Worm (Caenorhabditis elegans) whole organism, young adult: ENCODE results near the gene F22B5.5.

ENCODE experiments used
- B0019.2 ChIP-seq: fragments of 200-800 bp; sonication (Bioruptor generic); conservative IDR thresholded peaks from 2 replicates; pipeline ENCODE4 v1.3.6; 2022; ENCODE audit warnings: missing genetic modification reagents, missing genetic modification characterization, missing compliant biosample characterization
- C17E4.6 ChIP-seq: fragments of 200-800 bp; sonication (Bioruptor generic); IDR thresholded peaks from 2 replicates; pipeline ENCODE4 v1.3.6; 2022; ENCODE audit warnings: missing genetic modification reagents, missing genetic modification characterization, missing compliant biosample characterization
- D2030.7 ChIP-seq: fragments of 200-800 bp; sonication (Bioruptor generic); IDR thresholded peaks from 2 replicates; pipeline ENCODE4 v1.3.6; 2022; ENCODE audit warnings: missing genetic modification reagents, missing genetic modification characterization, missing compliant biosample characterization
- F23B12.7 ChIP-seq: sonication (generic microtip); optimal IDR thresholded peaks from 2 replicates; lab custom pipeline; 2017; ENCODE audit warnings: missing genetic modification characterization, mild to moderate bottlenecking, missing compliant biosample characterization, antibody characterized with exemption, moderate library complexity; ENCODE audit not compliant: insufficient read depth
- F39B2.1 ChIP-seq: fragments of 200-800 bp; sonication (Bioruptor generic); IDR thresholded peaks from 2 replicates; pipeline ENCODE4 v1.3.6; 2022; ENCODE audit warnings: missing genetic modification reagents, missing genetic modification characterization, missing compliant biosample characterization
- K11D2.4 ChIP-seq: fragments of 200-800 bp; sonication (Bioruptor generic); IDR thresholded peaks from 2 replicates; pipeline ENCODE4 v1.3.6; 2022; ENCODE audit warnings: missing genetic modification reagents, missing genetic modification characterization, missing compliant biosample characterization
- K12H6.12 ChIP-seq: fragments of 200-800 bp; sonication (Bioruptor generic); optimal IDR thresholded peaks from 2 replicates; lab custom pipeline; 2018; ENCODE audit warnings: mild to moderate bottlenecking, missing genetic modification characterization, missing compliant biosample characterization
- Y56A3A.18 ChIP-seq: fragments of 200-800 bp; sonication (Bioruptor generic); IDR thresholded peaks from 2 replicates; pipeline ENCODE4 v1.3.6; 2022; ENCODE audit warnings: missing genetic modification reagents, missing genetic modification characterization, missing compliant biosample characterization
- Y67H2A.10 ChIP-seq: fragments of 200-800 bp; sonication (Bioruptor generic); conservative IDR thresholded peaks from 2 replicates; pipeline ENCODE4 v1.3.6; 2022; ENCODE audit warnings: missing genetic modification reagents, missing genetic modification characterization, missing compliant biosample characterization
- ZK185.1 ChIP-seq: sonication (generic microtip); optimal IDR thresholded peaks from 2 replicates; lab custom pipeline; 2016; ENCODE audit warnings: mild to moderate bottlenecking, missing genetic modification characterization, missing compliant biosample characterization; ENCODE audit not compliant: poor library complexity, severe bottlenecking
- bed-1 ChIP-seq: fragments of 200-800 bp; sonication (Bioruptor generic); IDR thresholded peaks from 2 replicates; pipeline ENCODE4 v1.3.6; 2022; ENCODE audit warnings: missing genetic modification reagents, missing genetic modification characterization, missing compliant biosample characterization
- ccch-3 ChIP-seq: fragments of 200-800 bp; sonication (Bioruptor generic); optimal IDR thresholded peaks from 2 replicates; lab custom pipeline; 2018; ENCODE audit warnings: mild to moderate bottlenecking, missing genetic modification characterization, missing compliant biosample characterization
- cebp-2 ChIP-seq: fragments of 200-800 bp; sonication (Bioruptor generic); IDR thresholded peaks from 2 replicates; pipeline ENCODE4 v1.3.6; 2022; ENCODE audit warnings: missing genetic modification characterization, missing compliant biosample characterization
- ceh-40 ChIP-seq: fragments of 200-800 bp; sonication (Bioruptor generic); IDR thresholded peaks from 2 replicates; pipeline ENCODE4 v1.3.6; 2022; ENCODE audit warnings: missing genetic modification characterization, missing compliant biosample characterization
- die-1 ChIP-seq: sonication (generic microtip); optimal IDR thresholded peaks from 2 replicates; lab custom pipeline; 2016; ENCODE audit warnings: missing genotype, mild to moderate bottlenecking, missing genetic modification characterization, missing compliant biosample characterization
- dox-1 ChIP-seq: fragments of 200-800 bp; sonication (Bioruptor generic); IDR thresholded peaks from 2 replicates; pipeline ENCODE4 v1.3.6; 2022; ENCODE audit warnings: missing genetic modification reagents, missing genetic modification characterization, missing compliant biosample characterization
- efl-1 ChIP-seq: fragments of 150-350 bp; optimal IDR thresholded peaks from 2 replicates; lab custom pipeline; 2014; ENCODE audit warnings: missing biosample characterization, missing genetic modification reagents, missing genetic modification characterization
- egl-18 ChIP-seq: fragments of 200-800 bp; sonication (Bioruptor generic); IDR thresholded peaks from 2 replicates; pipeline ENCODE4 v1.3.6; 2022; ENCODE audit warnings: missing genetic modification reagents, missing genetic modification characterization, missing compliant biosample characterization
- egrh-3 ChIP-seq: fragments of 200-800 bp; sonication (Bioruptor generic); IDR thresholded peaks from 2 replicates; pipeline ENCODE4 v1.3.6; 2022; ENCODE audit warnings: missing genetic modification reagents, missing genetic modification characterization, missing compliant biosample characterization
- ets-4 ChIP-seq: fragments of 200-800 bp; sonication (Bioruptor generic); optimal IDR thresholded peaks from 2 replicates; lab custom pipeline; 2018; ENCODE audit warnings: mild to moderate bottlenecking, missing genetic modification characterization, missing compliant biosample characterization
- fkh-3 ChIP-seq: sonication (generic microtip); optimal IDR thresholded peaks from 2 replicates; lab custom pipeline; 2016; ENCODE audit warnings: mild to moderate bottlenecking, missing genetic modification characterization, missing compliant biosample characterization
- gei-17 ChIP-seq: fragments of 200-800 bp; sonication (Bioruptor generic); optimal IDR thresholded peaks from 2 replicates; lab custom pipeline; 2018; ENCODE audit warnings: mild to moderate bottlenecking, missing genetic modification characterization, missing compliant biosample characterization
- hsf-1 ChIP-seq: fragments of 200-800 bp; sonication (Bioruptor generic); IDR thresholded peaks from 2 replicates; pipeline ENCODE4 v1.3.6; 2022; ENCODE audit warnings: missing genetic modification reagents, missing genetic modification characterization, missing compliant biosample characterization
- lin-40 ChIP-seq: sonication (generic microtip); optimal IDR thresholded peaks from 2 replicates; lab custom pipeline; 2016; ENCODE audit warnings: missing genetic modification characterization, mild to moderate bottlenecking, missing compliant biosample characterization, missing genotype, missing genetic modification reagents
- nfya-2 ChIP-seq: fragments of 200-800 bp; sonication (Bioruptor generic); IDR thresholded peaks from 2 replicates; pipeline ENCODE4 v1.3.6; 2022; ENCODE audit warnings: missing genetic modification reagents, missing genetic modification characterization, missing compliant biosample characterization
- rpc-1 ChIP-seq, 2 experiments: fragments of 150-350 bp in 1 of 2; sonication (generic microtip) in 1 of 2; optimal IDR thresholded peaks; 2 replicates each; lab custom pipeline; 2014 to 2018; ENCODE audit warnings: missing biosample characterization in 1 of 2, missing genetic modification characterization in 1 of 2, missing genetic modification reagents in 1 of 2, missing genotype in 1 of 2
- sea-2 ChIP-seq: fragments of 200-800 bp; sonication (Bioruptor generic); IDR thresholded peaks from 2 replicates; pipeline ENCODE4 v1.3.6; 2022; ENCODE audit warnings: missing genetic modification characterization, missing compliant biosample characterization
- snpc-1.1 ChIP-seq: sonication (generic microtip); optimal IDR thresholded peaks from 2 replicates; lab custom pipeline; 2017; ENCODE audit warnings: missing genetic modification characterization, mild to moderate bottlenecking, missing compliant biosample characterization, antibody characterized with exemption, moderate library complexity, missing genotype, missing genetic modification reagents; ENCODE audit not compliant: insufficient read depth
- snpc-3.4 ChIP-seq: sonication (generic microtip); optimal IDR thresholded peaks from 2 replicates; lab custom pipeline; 2017; ENCODE audit warnings: missing genetic modification characterization, mild to moderate bottlenecking, missing compliant biosample characterization, antibody characterized with exemption, moderate library complexity, missing genotype, missing genetic modification reagents
- sptf-2 ChIP-seq: fragments of 200-800 bp; sonication (Bioruptor generic); optimal IDR thresholded peaks from 2 replicates; lab custom pipeline; 2018; ENCODE audit warnings: mild to moderate bottlenecking, missing genetic modification characterization, missing compliant biosample characterization
- tbp1 ChIP-seq: fragments of 200-800 bp; sonication (Bioruptor generic); optimal IDR thresholded peaks from 2 replicates; lab custom pipeline; 2018; ENCODE audit warnings: mild to moderate bottlenecking, missing genetic modification characterization, missing compliant biosample characterization
- zim-3 ChIP-seq: sonication (generic microtip); optimal IDR thresholded peaks from 2 replicates; lab custom pipeline; 2017; ENCODE audit warnings: mild to moderate bottlenecking, missing genetic modification characterization, moderate library complexity, missing compliant biosample characterization
- ztf-18 ChIP-seq: sonication (generic microtip); optimal IDR thresholded peaks from 2 replicates; lab custom pipeline; 2016; ENCODE audit warnings: missing genotype, mild to moderate bottlenecking, missing genetic modification characterization, missing compliant biosample characterization
- ztf-6 ChIP-seq: fragments of 200-800 bp; sonication (Bioruptor generic); IDR thresholded peaks from 2 replicates; pipeline ENCODE4 v1.3.6; 2022; ENCODE audit warnings: missing genetic modification reagents, missing genetic modification characterization, missing compliant biosample characterization

The F22B5.5 gene

DNA sequence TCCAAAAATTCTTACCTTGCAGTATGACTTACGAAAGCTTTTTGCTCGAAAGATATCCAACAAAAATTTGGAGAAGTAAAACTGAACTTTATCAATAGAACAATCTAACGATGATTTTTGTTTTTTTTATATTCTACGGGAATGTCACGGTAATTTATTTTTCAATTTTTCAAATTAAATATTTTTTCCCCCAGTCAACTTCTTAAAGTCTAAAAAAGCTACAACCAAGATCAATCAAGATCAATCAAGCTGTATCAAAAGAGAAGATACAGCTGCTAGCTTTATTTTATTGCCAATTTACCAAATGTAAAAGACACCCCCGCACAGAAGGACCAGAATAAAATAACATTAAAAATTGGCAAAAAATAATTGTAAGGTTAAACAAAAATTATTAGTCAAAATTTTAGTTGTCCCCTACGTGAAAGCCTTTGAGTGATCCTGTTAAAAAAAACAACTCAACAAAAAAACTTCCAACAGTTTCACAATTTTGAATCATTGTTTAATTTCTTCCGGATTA lies 21.0 kb upstream of the F22B5.5 start, which contains the start of the genes M05D6.1 and M05D6.3:
TSS of gene M05D6.1 (minus strand) at position 101 of the 517 bp plus-strand sequence.
TSS of gene M05D6.3 (plus strand) at position 467 of the 517 bp plus-strand sequence.
- TF ChIP-seq sea-2 (GFP tag; lab: Robert Waterston, UW) (no peak), ets-4 (GFP tag; lab: Kevin White, UChicago) (no peak), nfya-2 (no peak)

DNA sequence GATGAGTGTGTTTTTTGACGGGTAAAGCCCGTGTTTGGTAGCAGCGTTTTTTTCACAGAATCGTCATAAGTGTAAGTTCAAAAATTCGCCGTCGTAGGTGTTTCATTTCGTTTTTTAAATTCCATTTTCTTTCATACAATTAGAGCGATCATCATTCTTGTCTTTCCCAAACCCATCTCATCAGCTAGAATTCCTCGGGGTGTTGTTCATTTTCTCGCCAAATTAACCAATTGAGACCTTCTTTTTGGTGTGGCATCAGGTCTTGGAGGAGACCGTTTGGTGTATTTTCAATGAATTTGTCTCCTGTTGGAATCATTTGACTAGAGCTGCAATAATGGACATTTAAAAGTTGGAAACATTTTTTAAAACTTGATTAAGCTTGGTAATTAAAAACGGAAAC lies 18.5 kb upstream of the F22B5.5 start:
- no peak for TF ChIP-seq ccch-3 (GFP tag; lab: Kevin White, UChicago)
- TF ChIP-seq snpc-1.1 = no peak
- no peak for TF ChIP-seq F23B12.7 (tag; lab: Kevin White, UChicago)
- no peak for TF ChIP-seq tbp1 (GFP tag; lab: Kevin White, UChicago)
- TF ChIP-seq Y67H2A.10 (GFP tag; lab: Robert Waterston, UW) = no peak
- TF ChIP-seq F39B2.1 (GFP tag; lab: Robert Waterston, UW) = no peak
- TF ChIP-seq egl-18 (GFP tag; lab: Robert Waterston, UW) = no peak
- no peak for TF ChIP-seq gei-17
- TF ChIP-seq hsf-1 (GFP tag; lab: Robert Waterston, UW) = no peak
- TF ChIP-seq egrh-3 (GFP tag; lab: Robert Waterston, UW) = no peak
- TF ChIP-seq snpc-3.4 (tag; lab: Kevin White, UChicago) = no peak
- TF ChIP-seq die-1 (tag; lab: Kevin White, UChicago) = no peak

DNA sequence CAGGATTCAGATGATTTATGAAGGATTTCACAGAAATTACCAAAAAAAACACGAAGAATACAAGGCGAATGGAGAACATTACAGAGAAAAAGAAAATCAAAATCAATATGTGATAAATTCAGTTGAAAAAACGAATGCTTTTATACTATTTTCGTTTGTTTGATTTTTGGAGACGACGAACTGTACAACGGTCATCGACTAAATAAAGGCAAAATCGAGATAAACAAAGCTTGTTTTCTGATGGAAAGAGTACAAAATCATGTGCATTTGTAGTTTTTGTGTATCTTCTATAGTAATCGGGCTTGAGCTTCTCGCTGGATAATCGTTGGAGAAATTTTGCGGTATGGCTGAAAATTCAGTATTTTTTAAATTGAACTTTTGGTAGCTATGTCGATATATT lies 16.7 kb upstream of the F22B5.5 start, which contains the start of gene M05D6.8:
TSS of gene M05D6.8 (minus strand) at position 101 of the 400 bp plus-strand sequence.
- no peak for TF ChIP-seq K11D2.4 (GFP tag; lab: Robert Waterston, UW)
- no peak for TF ChIP-seq B0019.2 (GFP tag; lab: Robert Waterston, UW)
- no peak for TF ChIP-seq sptf-2
- TF ChIP-seq ZK185.1 = no peak
- TF ChIP-seq efl-1 (GFP tag; lab: Kevin White, UChicago) = no peak
- no peak for TF ChIP-seq ceh-40 (GFP tag; lab: Robert Waterston, UW)
- no peak for TF ChIP-seq cebp-2 (GFP tag; lab: Robert Waterston, UW)
- TF ChIP-seq fkh-3 = no peak
- no peak for TF ChIP-seq K12H6.12 (tag; lab: Kevin White, UChicago)
- TF ChIP-seq snpc-3.4 (tag; lab: Kevin White, UChicago) = no peak
- no peak for TF ChIP-seq zim-3 (tag; lab: Kevin White, UChicago)
- TF ChIP-seq D2030.7 (GFP tag; lab: Robert Waterston, UW) = no peak
- TF ChIP-seq Y56A3A.18 (GFP tag; lab: Robert Waterston, UW) = no peak
- no peak for TF ChIP-seq ztf-18 (tag; lab: Kevin White, UChicago)
- no peak for TF ChIP-seq bed-1 (GFP tag; lab: Robert Waterston, UW)
- no peak for TF ChIP-seq lin-40 (tag; lab: Kevin White, UChicago)
- TF ChIP-seq rpc-1 (optimal IDR thresholded peaks at IDR 0.05; lab: Kevin White, UChicago) = no peak
- TF ChIP-seq rpc-1 (tag; optimal IDR thresholded peaks at IDR 0.05; lab: Kevin White, UChicago) = no peak
- TF ChIP-seq ztf-6 (GFP tag; lab: Robert Waterston, UW) = no peak
- TF ChIP-seq, all 124 proteins: peak for 0

DNA sequence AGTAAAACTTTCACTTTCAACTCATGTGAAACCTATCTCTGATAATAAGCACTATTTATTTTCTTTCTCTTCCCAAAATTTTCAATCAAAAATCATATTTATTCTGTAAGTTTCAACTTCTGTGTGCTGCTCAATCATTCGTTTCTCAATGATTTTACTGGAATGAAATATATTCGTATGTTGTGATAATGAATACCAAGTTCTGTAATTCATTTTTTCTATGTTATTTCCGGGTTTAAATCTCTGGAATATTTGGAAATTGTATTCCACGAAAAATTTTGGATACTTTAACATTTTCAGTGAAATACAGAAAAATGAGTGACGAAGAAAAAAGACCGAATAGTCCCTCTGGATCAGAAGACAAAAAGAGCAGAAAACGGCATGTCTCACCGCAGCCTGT lies 13.4 kb upstream of the F22B5.5 start, which contains the start of gene M05D6.2:
TSS of gene M05D6.2 (plus strand) at position 301 of the 400 bp plus-strand sequence.
- TF ChIP-seq dox-1 (GFP tag; lab: Robert Waterston, UW) = no peak
- TF ChIP-seq C17E4.6 (GFP tag; lab: Robert Waterston, UW) = no peak
- 0 out of 2 replicates have a peak, but pooled peaks have one; percentile 50 for TF ChIP-seq hsf-1 (GFP tag; lab: Robert Waterston, UW)
